Worm (Caenorhabditis elegans) whole organism, L2 larva: Measurements from ENCODE around the gene ZK697.8.

Experiments
- nhr-129 ChIP-seq: fragments of 150-350 bp; optimal IDR thresholded peaks from 2 replicates; lab custom pipeline; 2014; ENCODE audit warnings: missing biosample characterization, missing genetic modification characterization
- nhr-77 ChIP-seq: fragments of 150-350 bp; optimal IDR thresholded peaks from 2 replicates; lab custom pipeline; 2014; ENCODE audit warnings: missing biosample characterization, missing genetic modification characterization
- unc-62 ChIP-seq: fragments of 150-350 bp; optimal IDR thresholded peaks from 2 replicates; lab custom pipeline; 2014; ENCODE audit warnings: missing biosample characterization, missing genetic modification reagents, missing genetic modification characterization

ce11 chrV:1755589-1755988 is 6.6 kb upstream of the ZK697.8 start, which contains the start of gene ZK697.14:
- TF ChIP-seq nhr-129 (no peak), unc-62 (GFP tag; lab: Kevin White, UChicago) (no peak), nhr-77 (no peak)
